Worm (Caenorhabditis elegans): Measurements from ENCODE around the gene fubl-2.

DNA sequence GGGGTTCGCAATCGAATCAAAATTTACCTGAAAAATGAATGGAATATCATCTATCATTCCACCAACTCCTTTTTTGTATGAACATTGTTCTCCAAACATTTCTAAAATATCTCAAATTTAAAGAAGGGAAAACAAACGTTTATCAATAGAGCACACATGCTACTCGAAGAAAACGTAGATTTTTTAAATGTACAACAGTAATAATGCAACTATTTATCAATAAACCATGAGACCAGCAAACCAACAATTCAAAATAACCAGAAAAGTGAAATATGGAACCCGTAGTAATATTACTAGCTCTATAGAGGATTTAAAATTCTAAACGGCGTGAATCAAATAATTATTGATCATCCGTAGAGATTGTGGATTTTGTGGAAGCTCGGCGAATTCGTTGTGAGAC, 8.8 kb downstream of the fubl-2 start, which contains the start of gene ZK418.6:
- TF ChIP-seq lin-15B (tag; optimal IDR thresholded peaks at IDR 0.05) = no peak
- TF ChIP-seq pqm-1 (tag; optimal IDR thresholded peaks at IDR 0.05) = no peak
- TF ChIP-seq egl-27 (tag; optimal IDR thresholded peaks at IDR 0.05) = no peak
- no peak for TF ChIP-seq nhr-12 (tag; optimal IDR thresholded peaks at IDR 0.05)
- no peak for TF ChIP-seq ces-1 (GFP tag; optimal IDR thresholded peaks at IDR 0.05)
- TF ChIP-seq nhr-90 (tag; optimal IDR thresholded peaks at IDR 0.05; ENCODE audit: poor library complexity) = no peak
- TF ChIP-seq swsn-7 (tag; optimal IDR thresholded peaks at IDR 0.05) = no peak
- TF ChIP-seq nhr-47 (tag; optimal IDR thresholded peaks at IDR 0.05) = no peak
